Worm (Caenorhabditis elegans) whole organism, early embryonic: ENCODE data around the gene C02C6.14.

Experiments used
- pes-1 ChIP-seq: fragments of 200-800 bp; sonication (Bioruptor generic); IDR thresholded peaks from 2 replicates; pipeline ENCODE4 v1.3.6; 2022; ENCODE audit warnings: missing genetic modification reagents, missing genetic modification characterization, missing compliant biosample characterization
- tbx-11 ChIP-seq: fragments of 200-800 bp; sonication (Bioruptor generic); IDR thresholded peaks from 2 replicates; pipeline ENCODE4 v1.3.6; 2022; ENCODE audit warnings: missing genetic modification characterization, missing compliant biosample characterization
- tbx-37 ChIP-seq: fragments of 200-800 bp; sonication (Bioruptor generic); conservative IDR thresholded peaks from 2 replicates; pipeline ENCODE4 v1.3.6; 2022; ENCODE audit warnings: missing genetic modification reagents, missing genetic modification characterization, missing compliant biosample characterization

DNA sequence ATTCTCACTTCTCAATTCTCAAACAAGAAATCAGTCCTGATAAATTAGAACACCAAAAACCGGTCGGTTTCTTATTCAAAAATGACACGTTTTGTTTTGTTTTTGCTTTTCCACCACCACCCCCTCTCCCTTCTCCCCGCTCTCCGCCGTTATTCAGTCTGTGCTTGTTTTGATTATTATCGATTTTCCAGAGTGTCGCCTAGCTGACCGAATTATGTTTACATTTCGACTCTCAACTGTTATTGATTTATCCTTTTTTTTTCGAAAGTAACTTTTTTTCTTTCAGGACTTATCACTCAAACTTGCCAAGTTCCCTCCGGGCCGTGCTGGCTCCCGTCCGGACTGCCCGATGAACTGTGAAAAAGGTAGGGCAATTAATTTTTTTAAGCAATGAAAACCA, 44.1 kb upstream of the C02C6.14 start, which contains the start of gene gob-1:
- TF ChIP-seq tbx-37 (GFP tag; lab: Robert Waterston, UW), result no peak
- TF ChIP-seq pes-1 (GFP tag; lab: Robert Waterston, UW), result no peak
- no peak for TF ChIP-seq tbx-11 (GFP tag; lab: Robert Waterston, UW)
